Worm (Caenorhabditis elegans) whole organism, L1 larva: ENCODE measurements around the gene B0244.16.
A peak's percentile ranks its signal among the peaks of the same experiment; 100 is the strongest.

Source experiments
- ama-1 ChIP-seq: fragments of 150-350 bp; optimal IDR thresholded peaks from 2 replicates; lab custom pipeline; 2014
- ces-1 ChIP-seq: fragments of 150-350 bp; optimal IDR thresholded peaks from 2 replicates; lab custom pipeline; 2014; ENCODE audit warnings: missing biosample characterization, missing genetic modification reagents, missing genetic modification characterization
- efl-1 ChIP-seq, 4 experiments: fragments of 150-350 bp; optimal IDR thresholded peaks in 3 of 4; peaks in 1 of 4; 1 replicate in 1 of 4; 2 replicates in 3 of 4; lab custom pipeline; 2014; ENCODE audit warnings: missing biosample characterization in 2 of 4, missing genetic modification characterization in 2 of 4, missing genetic modification reagents in 2 of 4
- fos-1 ChIP-seq: fragments of 150-350 bp; optimal IDR thresholded peaks from 2 replicates; lab custom pipeline; 2014; ENCODE audit warnings: missing biosample characterization, missing genetic modification characterization
- hlh-4 ChIP-seq: sonication (generic microtip); optimal IDR thresholded peaks from 2 replicates; lab custom pipeline; 2016; ENCODE audit warnings: mild to moderate bottlenecking, missing genetic modification characterization, missing compliant biosample characterization
- lin-15B ChIP-seq: fragments of 150-350 bp; sonication (generic microtip); optimal IDR thresholded peaks from 3 replicates; lab custom pipeline; 2014; ENCODE audit warnings: missing biosample characterization, missing genetic modification characterization
- lin-39 ChIP-seq: fragments of 150-350 bp; optimal IDR thresholded peaks from 2 replicates; lab custom pipeline; 2014; ENCODE audit warnings: missing biosample characterization, missing genetic modification reagents, missing genetic modification characterization
- nhr-12 ChIP-seq: sonication (generic microtip); optimal IDR thresholded peaks from 2 replicates; lab custom pipeline; 2017; ENCODE audit warnings: missing biosample characterization, missing genetic modification characterization
- nhr-19 ChIP-seq: fragments of 200-800 bp; sonication (Bioruptor generic); conservative IDR thresholded peaks from 2 replicates; pipeline ENCODE4 v1.3.6; 2022; ENCODE audit warnings: missing genetic modification characterization, missing compliant biosample characterization
- pqm-1 ChIP-seq: sonication (generic microtip); optimal IDR thresholded peaks from 3 replicates; lab custom pipeline; 2017; ENCODE audit warnings: missing biosample characterization, missing genetic modification characterization
- sox-4 ChIP-seq: sonication (generic microtip); optimal IDR thresholded peaks from 2 replicates; lab custom pipeline; 2016; ENCODE audit warnings: missing genetic modification characterization, missing compliant biosample characterization
- unc-130 ChIP-seq: fragments of 150-350 bp; optimal IDR thresholded peaks from 2 replicates; lab custom pipeline; 2017; ENCODE audit warnings: missing biosample characterization, missing genetic modification characterization, inconsistent platforms

ce11 chrIII:5719832-5720194 is 21.0 kb upstream of the B0244.16 start:
- TF ChIP-seq pqm-1 (tag; lab: Kevin White, UChicago) (no peak), sox-4 (tag; lab: Kevin White, UChicago) (no peak), ces-1 (GFP tag; lab: Kevin White, UChicago) (no peak), efl-1 (optimal IDR thresholded peaks at IDR 0.05; lab: Kevin White, UChicago) (peak; percentile 75 to 98), efl-1 (GFP tag; optimal IDR thresholded peaks at IDR 0.05 in 1 of 2; lab: Kevin White, UChicago) (peak; percentile 72 to 96), lin-39 (no peak), hlh-4 (tag; lab: Kevin White, UChicago) (no peak), fos-1 (tag; lab: Kevin White, UChicago) (no peak), lin-15B (no peak), nhr-12 (tag; lab: Kevin White, UChicago) (no peak), ama-1 (no peak), unc-130 (tag; lab: Kevin White, UChicago) (no peak), nhr-19 (GFP tag; lab: Robert Waterston, UW) (no peak)
